Worm (Caenorhabditis elegans): ENCODE data around the gene atg-4.2.

atg-4.2 gene

DNA sequence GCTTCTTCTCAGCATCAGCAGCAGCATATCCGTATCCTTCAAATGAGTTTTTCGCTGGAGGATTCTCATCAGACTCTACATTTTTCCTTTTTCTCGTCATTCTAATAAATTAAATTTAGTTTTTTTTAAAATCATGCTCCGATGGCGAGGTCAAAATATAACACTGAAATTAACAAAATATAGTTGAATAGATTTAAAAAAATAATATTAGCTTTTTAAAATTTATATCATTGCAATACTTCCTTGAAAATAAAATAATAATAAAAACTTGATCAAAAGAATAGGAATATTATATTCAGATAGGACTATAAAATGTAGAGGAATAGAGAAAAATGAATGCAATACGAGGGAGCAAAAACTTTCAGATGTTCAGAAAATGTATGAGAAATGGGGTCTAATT is 20.2 kb downstream of the atg-4.2 start, which contains the start of gene ZK792.5:
ZK792.5 (minus strand) TSS at position 101 of the 400 bp plus-strand sequence.
- TF ChIP-seq zag-1 (tag; optimal IDR thresholded peaks at IDR 0.05) (no peak), egl-5 (tag; optimal IDR thresholded peaks at IDR 0.05) (no peak), ceh-82 (tag; optimal IDR thresholded peaks at IDR 0.05) (no peak), ama-1 (optimal IDR thresholded peaks at IDR 0.05) (no peak), nfya-1 (tag; optimal IDR thresholded peaks at IDR 0.05; ENCODE audit: insufficient read depth) (no peak), egl-27 (tag; optimal IDR thresholded peaks at IDR 0.05) (no peak), mml-1 (tag; optimal IDR thresholded peaks at IDR 0.05) (no peak)

DNA sequence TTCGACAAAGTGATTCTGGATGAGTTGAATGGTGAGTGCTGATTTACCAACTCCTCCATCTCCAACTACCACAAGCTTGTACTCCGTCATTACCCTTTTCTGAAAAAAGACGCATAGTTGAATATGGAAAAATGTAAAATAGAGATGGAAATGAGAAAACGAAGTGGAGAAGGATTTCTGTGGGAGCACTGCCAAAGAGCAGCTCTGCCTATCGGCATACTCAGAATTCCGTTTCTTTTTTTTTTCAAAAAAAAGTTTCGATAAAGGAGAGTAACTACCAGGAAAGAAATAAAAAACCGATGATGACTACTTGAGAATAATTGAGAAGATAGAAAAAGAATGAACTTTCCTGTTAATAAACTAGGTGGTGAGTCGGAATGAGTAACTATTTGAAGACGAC is 23.2 kb downstream of the atg-4.2 start, which contains the start of gene let-60:
let-60 (minus strand) TSS at position 101 of the 400 bp plus-strand sequence.
- TF ChIP-seq mml-1 (tag; optimal IDR thresholded peaks at IDR 0.05): no peak
- TF ChIP-seq nhr-28 (tag; optimal IDR thresholded peaks at IDR 0.05): no peak
- TF ChIP-seq eor-1 (tag; optimal IDR thresholded peaks at IDR 0.05): no peak
- no peak for TF ChIP-seq nhr-11 (tag; optimal IDR thresholded peaks at IDR 0.05)
- TF ChIP-seq unc-62 (GFP tag; optimal IDR thresholded peaks at IDR 0.05): no peak
- no peak for TF ChIP-seq elt-1 (tag; optimal IDR thresholded peaks at IDR 0.05)
- TF ChIP-seq ceh-28 (tag; optimal IDR thresholded peaks at IDR 0.05): no peak
- TF ChIP-seq snpc-4 (tag; optimal IDR thresholded peaks at IDR 0.05): no peak
- TF ChIP-seq elt-3 (tag; optimal IDR thresholded peaks at IDR 0.05): no peak
- TF ChIP-seq pqm-1 (tag; optimal IDR thresholded peaks at IDR 0.05): no peak
- no peak for TF ChIP-seq zag-1 (tag; optimal IDR thresholded peaks at IDR 0.05)
- no peak for TF ChIP-seq elt-2 (tag; optimal IDR thresholded peaks at IDR 0.05)
- TF ChIP-seq nhr-25 (tag; optimal IDR thresholded peaks at IDR 0.05): no peak
- no peak for TF ChIP-seq nfya-1 (tag; optimal IDR thresholded peaks at IDR 0.05; ENCODE audit: insufficient read depth)
- no peak for TF ChIP-seq aly-2 (tag; optimal IDR thresholded peaks at IDR 0.05)
- TF ChIP-seq lsy-12 (tag; optimal IDR thresholded peaks at IDR 0.05): no peak
- no peak for TF ChIP-seq jun-1 (tag; optimal IDR thresholded peaks at IDR 0.05)

DNA sequence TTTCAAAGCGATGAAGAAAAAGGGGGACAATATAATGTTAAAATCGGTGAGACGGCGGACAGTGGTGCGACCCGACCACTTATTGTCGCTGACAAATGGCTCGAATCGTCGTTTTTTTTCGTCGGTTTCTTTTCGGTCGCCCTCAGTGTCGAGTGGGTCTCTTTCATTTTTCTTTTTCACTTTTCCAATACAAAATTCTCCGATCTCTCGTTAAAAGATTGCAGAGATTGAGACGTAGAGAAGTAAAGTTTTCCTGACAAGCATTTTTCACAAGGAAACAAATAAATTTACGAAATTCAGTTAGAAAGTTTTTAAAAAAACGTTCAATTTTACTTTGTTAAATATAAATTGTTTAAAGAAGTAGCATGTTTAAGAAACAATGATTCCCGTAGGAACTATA is 23.7 kb downstream of the atg-4.2 start:
- TF ChIP-seq ceh-9 (tag; optimal IDR thresholded peaks at IDR 0.05) (no peak), lin-39 (tag; optimal IDR thresholded peaks at IDR 0.05) (peak; percentile 27)

DNA sequence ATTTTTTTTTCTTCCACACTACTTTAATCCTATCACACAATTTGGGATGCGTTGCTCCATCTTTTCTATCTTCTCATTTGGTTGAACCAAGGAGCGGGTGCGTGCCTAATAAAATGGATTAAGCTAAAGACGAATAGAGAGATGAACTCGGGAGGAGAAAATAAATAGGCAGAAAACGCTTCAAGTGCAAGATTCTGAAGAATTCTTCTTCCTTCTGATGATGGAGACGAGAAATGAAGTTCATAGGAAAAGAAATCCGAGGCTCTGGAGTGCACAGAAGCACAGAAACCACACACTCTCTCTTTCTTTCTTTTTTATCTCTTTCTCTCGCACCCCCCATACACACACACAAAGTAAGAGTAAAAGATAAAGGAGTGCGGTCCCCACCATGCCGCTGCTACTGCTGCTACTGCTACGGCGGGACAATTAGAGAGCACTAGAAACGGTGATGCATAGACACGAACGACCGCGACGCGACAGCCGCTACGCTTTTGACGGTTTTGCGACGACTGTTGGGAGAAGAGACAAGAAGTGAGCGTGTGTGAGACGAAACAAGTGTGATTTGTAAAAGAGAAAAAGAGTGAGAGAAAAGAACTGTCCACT is 24.3 kb downstream of the atg-4.2 start:
- peak; percentile 38 for TF ChIP-seq tbx-2 (tag; optimal IDR thresholded peaks at IDR 0.05)
- TF ChIP-seq fkh-2 (tag; optimal IDR thresholded peaks at IDR 0.05): no peak
- no peak for TF ChIP-seq daf-12 (tag; optimal IDR thresholded peaks at IDR 0.05)
- TF ChIP-seq aly-2 (tag; optimal IDR thresholded peaks at IDR 0.05): no peak
- TF ChIP-seq pqm-1 (tag; optimal IDR thresholded peaks at IDR 0.05): peak; percentile 88
- no peak for TF ChIP-seq ztf-11 (tag; optimal IDR thresholded peaks at IDR 0.05)
- TF ChIP-seq sea-2 (GFP tag; optimal IDR thresholded peaks at IDR 0.05): no peak
- peak; percentile 51 for TF ChIP-seq ceh-28 (tag; optimal IDR thresholded peaks at IDR 0.05)
- no peak for TF ChIP-seq nhr-76 (tag; optimal IDR thresholded peaks at IDR 0.05)
- TF ChIP-seq ceh-82 (tag; optimal IDR thresholded peaks at IDR 0.05): peak; percentile 7
- peak; percentile 51 for TF ChIP-seq lsy-12 (tag; optimal IDR thresholded peaks at IDR 0.05)
- TF ChIP-seq jun-1 (tag; optimal IDR thresholded peaks at IDR 0.05): peak; percentile 78
- no peak for TF ChIP-seq ceh-9 (tag; optimal IDR thresholded peaks at IDR 0.05)
- TF ChIP-seq skn-1 (tag; optimal IDR thresholded peaks at IDR 0.05): peak; percentile 47
- peak; percentile 41 for TF ChIP-seq fkh-10 (GFP tag; optimal IDR thresholded peaks at IDR 0.05)
- TF ChIP-seq snpc-4 (tag; optimal IDR thresholded peaks at IDR 0.05): peak; percentile 60
- peak; percentile 96 for TF ChIP-seq elt-2 (tag; optimal IDR thresholded peaks at IDR 0.05)
- peak; percentile 62 for TF ChIP-seq lin-15B (tag; optimal IDR thresholded peaks at IDR 0.05)
- peak; percentile 26 for TF ChIP-seq egl-27 (tag; optimal IDR thresholded peaks at IDR 0.05)
- TF ChIP-seq mdl-1 (tag; optimal IDR thresholded peaks at IDR 0.05): no peak
- TF ChIP-seq nhr-25 (tag; optimal IDR thresholded peaks at IDR 0.05): peak; percentile 86
- peak; percentile 75 for TF ChIP-seq nhr-23 (tag; optimal IDR thresholded peaks at IDR 0.05)
- TF ChIP-seq unc-62 (GFP tag; optimal IDR thresholded peaks at IDR 0.05): peak; percentile 33
- TF ChIP-seq unc-39 (tag; optimal IDR thresholded peaks at IDR 0.05): peak; percentile 24
- TF ChIP-seq fos-1 (tag; optimal IDR thresholded peaks at IDR 0.05): peak; percentile 1
- peak; percentile 64 for TF ChIP-seq hmg-11 (tag; optimal IDR thresholded peaks at IDR 0.05)
- TF ChIP-seq R02D3.7 (tag; optimal IDR thresholded peaks at IDR 0.05): no peak
- TF ChIP-seq lin-39 (tag; optimal IDR thresholded peaks at IDR 0.05): peak; percentile 73
- no peak for TF ChIP-seq ceh-16 (tag; optimal IDR thresholded peaks at IDR 0.05)
- peak; percentile 84 for TF ChIP-seq nfya-1 (tag; optimal IDR thresholded peaks at IDR 0.05; ENCODE audit: insufficient read depth)
- TF ChIP-seq egl-5 (tag; optimal IDR thresholded peaks at IDR 0.05): no peak
- TF ChIP-seq pha-4 (tag; optimal IDR thresholded peaks at IDR 0.05): peak; percentile 92
- TF ChIP-seq elt-3 (tag; optimal IDR thresholded peaks at IDR 0.05): peak in 2 of 3 experiments; percentile 51 to 61
- TF ChIP-seq ama-1 (optimal IDR thresholded peaks at IDR 0.05): peak; percentile 47
- TF ChIP-seq elt-1 (tag; optimal IDR thresholded peaks at IDR 0.05): peak; percentile 22
